Worm (Caenorhabditis elegans) whole organism, late embryonic: ENCODE data around the gene C08E3.1.

ENCODE experiments used
- C08G9.2 ChIP-seq: sonication (generic microtip); optimal IDR thresholded peaks from 2 replicates; lab custom pipeline; 2016; ENCODE audit warnings: mild to moderate bottlenecking, missing genetic modification characterization, moderate library complexity, missing compliant biosample characterization
- F13H6.1 ChIP-seq: sonication (generic microtip); optimal IDR thresholded peaks from 2 replicates; lab custom pipeline; 2016; ENCODE audit warnings: missing genetic modification characterization, missing compliant biosample characterization
- Y22D7AL.16 ChIP-seq: sonication (generic microtip); optimal IDR thresholded peaks from 2 replicates; lab custom pipeline; 2016; ENCODE audit warnings: missing genetic modification characterization, missing compliant biosample characterization
- ahr-1 ChIP-seq: sonication (generic microtip); optimal IDR thresholded peaks from 2 replicates; lab custom pipeline; 2016; ENCODE audit warnings: missing genetic modification characterization, missing compliant biosample characterization
- ama-1 ChIP-seq: fragments of 150-350 bp; optimal IDR thresholded peaks from 2 replicates; lab custom pipeline; 2014
- ceh-19 ChIP-seq: fragments of 200-800 bp; sonication (Bioruptor generic); optimal IDR thresholded peaks from 2 replicates; lab custom pipeline; 2018; ENCODE audit warnings: mild to moderate bottlenecking, missing genetic modification characterization, missing compliant biosample characterization
- ceh-22 ChIP-seq: sonication (generic microtip); optimal IDR thresholded peaks from 2 replicates; lab custom pipeline; 2017; ENCODE audit warnings: missing biosample characterization, missing genetic modification characterization
- ceh-30 ChIP-seq: fragments of 150-350 bp; optimal IDR thresholded peaks from 2 replicates; lab custom pipeline; 2014; ENCODE audit warnings: missing biosample characterization, missing genetic modification characterization
- ceh-31 ChIP-seq: sonication (generic microtip); optimal IDR thresholded peaks from 2 replicates; lab custom pipeline; 2016; ENCODE audit warnings: missing genetic modification characterization, missing compliant biosample characterization
- che-1 ChIP-seq: sonication (generic microtip); optimal IDR thresholded peaks from 2 replicates; lab custom pipeline; 2016; ENCODE audit warnings: mild to moderate bottlenecking, missing genetic modification characterization, missing compliant biosample characterization
- elt-4 ChIP-seq: sonication (generic microtip); optimal IDR thresholded peaks from 2 replicates; lab custom pipeline; 2016; ENCODE audit warnings: missing genetic modification characterization, missing compliant biosample characterization
- ets-4 ChIP-seq: sonication (generic microtip); optimal IDR thresholded peaks from 2 replicates; lab custom pipeline; 2016; ENCODE audit warnings: missing genetic modification characterization, missing compliant biosample characterization
- fax-1 ChIP-seq: sonication (generic microtip); optimal IDR thresholded peaks from 2 replicates; lab custom pipeline; 2016; ENCODE audit warnings: missing genotype, missing genetic modification characterization, missing compliant biosample characterization
- fkh-6 ChIP-seq: sonication (generic microtip); optimal IDR thresholded peaks from 2 replicates; lab custom pipeline; 2016; ENCODE audit warnings: missing genetic modification characterization, missing compliant biosample characterization
- gmeb-2 ChIP-seq: sonication (generic microtip); optimal IDR thresholded peaks from 2 replicates; lab custom pipeline; 2016; ENCODE audit warnings: missing genetic modification characterization, inconsistent platforms, missing compliant biosample characterization
- hlh-13 ChIP-seq: fragments of 200-800 bp; sonication (Bioruptor generic); optimal IDR thresholded peaks from 2 replicates; lab custom pipeline; 2018; ENCODE audit warnings: mild to moderate bottlenecking, missing genetic modification characterization, missing compliant biosample characterization
- hlh-15 ChIP-seq: sonication (generic microtip); optimal IDR thresholded peaks from 2 replicates; lab custom pipeline; 2016; ENCODE audit warnings: missing genetic modification characterization, missing compliant biosample characterization
- hlh-30 ChIP-seq: sonication (generic microtip); optimal IDR thresholded peaks from 2 replicates; lab custom pipeline; 2017; ENCODE audit warnings: antibody characterized with exemption, missing genetic modification characterization, missing compliant biosample characterization; ENCODE audit not compliant: insufficient read depth
- hlh-6 ChIP-seq: sonication (generic microtip); optimal IDR thresholded peaks from 2 replicates; lab custom pipeline; 2016; ENCODE audit warnings: missing genotype, missing genetic modification characterization, missing compliant biosample characterization
- hlh-8 ChIP-seq: sonication (generic microtip); optimal IDR thresholded peaks from 2 replicates; lab custom pipeline; 2016; ENCODE audit warnings: missing genotype, missing genetic modification characterization, missing compliant biosample characterization
- lin-11 ChIP-seq: fragments of 200-800 bp; sonication (Bioruptor generic); optimal IDR thresholded peaks from 2 replicates; lab custom pipeline; 2018; ENCODE audit warnings: mild to moderate bottlenecking, missing genetic modification characterization, missing compliant biosample characterization
- mec-3 ChIP-seq: sonication (generic microtip); optimal IDR thresholded peaks from 2 replicates; lab custom pipeline; 2016; ENCODE audit warnings: borderline replicate concordance, missing genetic modification characterization, missing compliant biosample characterization
- nhr-11 ChIP-seq: fragments of 150-350 bp; optimal IDR thresholded peaks from 2 replicates; lab custom pipeline; 2014; ENCODE audit warnings: missing biosample characterization, missing genetic modification characterization
- nhr-232 ChIP-seq: sonication (generic microtip); optimal IDR thresholded peaks from 2 replicates; lab custom pipeline; 2016; ENCODE audit warnings: missing genetic modification characterization, missing compliant biosample characterization
- pag-3 ChIP-seq: sonication (generic microtip); optimal IDR thresholded peaks from 2 replicates; lab custom pipeline; 2016; ENCODE audit warnings: missing compliant biosample characterization, missing genetic modification characterization, borderline replicate concordance
- pax-1 ChIP-seq: fragments of 150-350 bp; optimal IDR thresholded peaks from 2 replicates; lab custom pipeline; 2014; ENCODE audit warnings: missing biosample characterization, missing genetic modification characterization
- pha-4 ChIP-seq: fragments of 150-350 bp; optimal IDR thresholded peaks from 2 replicates; lab custom pipeline; 2018; ENCODE audit warnings: missing biosample characterization, missing genetic modification reagents, missing genetic modification characterization
- pqm-1 ChIP-seq: sonication (generic microtip); optimal IDR thresholded peaks from 2 replicates; lab custom pipeline; 2016; ENCODE audit warnings: missing genetic modification characterization, missing compliant biosample characterization
- pros-1 ChIP-seq: fragments of 150-350 bp; optimal IDR thresholded peaks from 2 replicates; lab custom pipeline; 2014; ENCODE audit warnings: missing biosample characterization, missing genetic modification reagents, missing genetic modification characterization
- ref-2 ChIP-seq: sonication (generic microtip); optimal IDR thresholded peaks from 2 replicates; lab custom pipeline; 2016; ENCODE audit warnings: missing genetic modification characterization, missing compliant biosample characterization
- sdc-2 ChIP-seq: sonication (generic microtip); optimal IDR thresholded peaks from 2 replicates; lab custom pipeline; 2016; ENCODE audit warnings: missing genotype, missing genetic modification characterization, missing compliant biosample characterization
- sox-2 ChIP-seq: fragments of 200-800 bp; sonication (Bioruptor generic); IDR thresholded peaks from 2 replicates; pipeline ENCODE4 v1.3.6; 2022; ENCODE audit warnings: missing genetic modification reagents, missing genetic modification characterization, missing compliant biosample characterization
- tbx-2 ChIP-seq: sonication (generic microtip); optimal IDR thresholded peaks from 2 replicates; lab custom pipeline; 2016; ENCODE audit warnings: missing genetic modification characterization, missing compliant biosample characterization
- tbx-7 ChIP-seq: sonication (generic microtip); optimal IDR thresholded peaks from 2 replicates; lab custom pipeline; 2016; ENCODE audit warnings: missing genotype, missing genetic modification characterization, missing compliant biosample characterization
- unc-55 ChIP-seq: sonication (generic microtip); optimal IDR thresholded peaks from 2 replicates; lab custom pipeline; 2017; ENCODE audit warnings: missing biosample characterization, missing genetic modification reagents, missing genetic modification characterization
- unc-86 ChIP-seq: sonication (generic microtip); optimal IDR thresholded peaks from 2 replicates; lab custom pipeline; 2016; ENCODE audit warnings: missing genetic modification characterization, missing compliant biosample characterization
- zip-5 ChIP-seq: sonication (generic microtip); optimal IDR thresholded peaks from 2 replicates; lab custom pipeline; 2016; ENCODE audit warnings: missing genetic modification characterization, missing compliant biosample characterization

The C08E3.1 gene

ce11 chrII:1607575-1607974 is 26.0 kb upstream of the C08E3.1 start:
- TF ChIP-seq sox-2 (GFP tag; lab: Robert Waterston, UW) (no peak), ceh-30 (tag; lab: Kevin White, UChicago) (no peak), nhr-11 (tag; lab: Kevin White, UChicago) (no peak), lin-11 (no peak), pros-1 (tag; lab: Kevin White, UChicago) (no peak), hlh-6 (tag; lab: Kevin White, UChicago) (no peak), pag-3 (tag; lab: Kevin White, UChicago) (no peak), ceh-31 (no peak), unc-86 (no peak), hlh-15 (tag; lab: Kevin White, UChicago) (no peak), elt-4 (no peak), che-1 (no peak), Y22D7AL.16 (no peak), tbx-7 (no peak), F13H6.1 (tag; lab: Kevin White, UChicago) (no peak), C08G9.2 (no peak)
- TF ChIP-seq, all 69 proteins: peak for 0

- TF ChIP-seq pqm-1: no peak
- TF ChIP-seq hlh-6 (tag; lab: Kevin White, UChicago): no peak
- TF ChIP-seq ceh-22 (tag; lab: Kevin White, UChicago): no peak
- TF ChIP-seq sox-2 (GFP tag; lab: Robert Waterston, UW): no peak
- TF ChIP-seq hlh-15 (tag; lab: Kevin White, UChicago): no peak
- TF ChIP-seq tbx-2 (tag; lab: Kevin White, UChicago): no peak
- no peak for TF ChIP-seq unc-86
- no peak for TF ChIP-seq ama-1 (lab: Kevin White, UChicago)
- TF ChIP-seq unc-55 (GFP tag; lab: Kevin White, UChicago): no peak
- TF ChIP-seq ref-2 (tag; lab: Kevin White, UChicago): no peak
- TF ChIP-seq che-1: no peak
- no peak for TF ChIP-seq fkh-6 (tag; lab: Kevin White, UChicago)
- TF ChIP-seq ceh-19 (GFP tag; lab: Kevin White, UChicago): no peak
- TF ChIP-seq hlh-30 (tag; lab: Kevin White, UChicago): no peak
- TF ChIP-seq gmeb-2 (tag; lab: Kevin White, UChicago): no peak
- TF ChIP-seq ets-4 (tag; lab: Kevin White, UChicago): no peak
- no peak for TF ChIP-seq elt-4
- TF ChIP-seq, all 69 proteins: peak for 0
Observed at ce11 chrII:1608915-1609314, 24.7 kb upstream of the C08E3.1 start.

ce11 chrII:1610630-1611029 is 23.0 kb upstream of the C08E3.1 start, which contains the start of gene fbxa-163:
Gene fbxa-163 (minus strand): TSS chrII:1610730.
- TF ChIP-seq ceh-30 (tag; lab: Kevin White, UChicago) (no peak), Y22D7AL.16 (no peak)

ce11 chrII:1613972-1614371 is 19.6 kb upstream of the C08E3.1 start, which contains the start of gene fbxa-164:
Gene fbxa-164 (minus strand): TSS chrII:1614072.
- TF ChIP-seq fkh-6 (tag; lab: Kevin White, UChicago) (no peak), pha-4 (tag; lab: Kevin White, UChicago) (no peak), Y22D7AL.16 (no peak), mec-3 (tag; lab: Kevin White, UChicago) (no peak), hlh-13 (GFP tag; lab: Kevin White, UChicago) (no peak), ceh-31 (no peak), hlh-15 (tag; lab: Kevin White, UChicago) (no peak), gmeb-2 (tag; lab: Kevin White, UChicago) (no peak), sdc-2 (no peak), pqm-1 (no peak)
- TF ChIP-seq, all 69 proteins: peak for 0

- TF ChIP-seq ref-2 (tag; lab: Kevin White, UChicago) (no peak), hlh-30 (tag; lab: Kevin White, UChicago) (no peak), unc-55 (GFP tag; lab: Kevin White, UChicago) (no peak), pros-1 (tag; lab: Kevin White, UChicago) (no peak), pax-1 (tag; lab: Kevin White, UChicago) (no peak), hlh-8 (tag; lab: Kevin White, UChicago) (no peak), ahr-1 (tag; lab: Kevin White, UChicago) (no peak), nhr-232 (no peak), zip-5 (tag; lab: Kevin White, UChicago) (no peak), fax-1 (tag; lab: Kevin White, UChicago) (no peak)
Observed at ce11 chrII:1616382-1616781, 17.2 kb upstream of the C08E3.1 start, which contains the start of gene fbxa-165. Gene fbxa-165 (minus strand): TSS chrII:1616482.
